Worm (Caenorhabditis elegans): ENCODE data around the gene R13A1.3.

ce11 chrIV:7191745-7192144 lies 12.1 kb upstream of the R13A1.3 start, which contains the start of gene R13A1.5:
- no peak for TF ChIP-seq ets-7 (tag; optimal IDR thresholded peaks at IDR 0.05)
- TF ChIP-seq aly-1 (tag; optimal IDR thresholded peaks at IDR 0.05), result no peak
- TF ChIP-seq tbx-37 (GFP tag; conservative IDR thresholded peaks at IDR 0.05), result no peak
- TF ChIP-seq ceh-36 (tag; optimal IDR thresholded peaks at IDR 0.05), result no peak
- no peak for TF ChIP-seq hmg-4 (GFP tag; optimal IDR thresholded peaks at IDR 0.05)
- TF ChIP-seq ama-1 (optimal IDR thresholded peaks at IDR 0.05), result no peak
- no peak for TF ChIP-seq flt-1 (GFP tag; IDR thresholded peaks at IDR 0.05)
- no peak for TF ChIP-seq hmbx-1 (tag; optimal IDR thresholded peaks at IDR 0.05)
- TF ChIP-seq B0310.2 (tag; optimal IDR thresholded peaks at IDR 0.05), result no peak
